Fruit fly (Drosophila melanogaster) ovary, adult (tissue): Measurements from ENCODE around the gene Cpr65Ay.
"Not testable (repeated sequence)": the region's sequence is repeated elsewhere in the genome, so short reads cannot be mapped to it uniquely, and the experiment has no call there.

ENCODE experiments used
- CG17801 ChIP-seq: fragments of 200-800 bp; optimal IDR thresholded peaks from 2 replicates; lab custom pipeline; 2019; ENCODE audit warnings: missing biosample characterization, mild to moderate bottlenecking, missing genetic modification characterization, moderate library complexity; ENCODE audit not compliant: partially characterized antibody

Cpr65Ay gene

DNA sequence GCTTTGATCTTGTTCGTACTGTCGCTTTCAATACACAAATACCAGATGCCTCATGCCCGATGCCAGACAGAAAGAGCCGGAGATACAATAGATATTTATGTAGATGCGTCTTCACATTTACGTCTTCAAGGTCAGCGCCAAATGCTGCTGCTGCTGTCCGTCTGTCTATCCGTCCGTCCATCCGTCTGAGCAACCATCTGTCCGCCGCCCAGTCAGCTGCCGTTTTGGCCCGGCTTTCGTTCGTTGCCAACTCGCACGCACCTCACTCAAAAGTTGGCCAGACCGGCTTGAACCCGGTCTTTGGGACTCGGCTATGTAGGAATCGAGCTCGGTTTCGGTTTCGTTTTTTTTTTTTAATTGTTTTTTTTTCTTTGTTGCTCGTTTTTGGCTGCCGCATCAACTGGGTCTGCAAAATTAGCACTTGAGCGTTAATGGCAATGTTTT is 3.5 kb downstream of the Cpr65Ay start:
- TF ChIP-seq CG17801 (GFP tag; lab: Kevin White, UChicago), result no peak

DNA sequence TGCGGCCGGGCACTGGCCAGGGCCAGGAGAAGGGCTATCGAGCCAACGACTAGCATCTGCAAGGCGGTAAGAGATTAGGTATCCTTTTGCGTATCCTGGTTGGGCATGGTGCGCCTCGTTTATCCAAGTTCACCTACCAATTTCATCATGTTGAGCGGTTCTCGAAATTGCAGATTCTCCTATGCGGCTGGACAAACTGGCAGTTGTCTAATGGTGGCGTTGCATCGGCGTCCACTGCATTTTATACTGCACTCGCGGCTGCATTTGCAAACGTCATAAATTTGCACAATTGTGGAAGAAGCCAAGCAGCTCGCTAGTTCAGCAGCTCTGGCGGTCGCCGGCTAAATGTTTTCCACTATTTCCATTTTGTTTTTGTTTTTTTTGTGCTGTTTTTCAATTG is 5.9 kb downstream of the Cpr65Ay start, which contains the start of gene Acp65Aa:
Acp65Aa (minus strand) TSS at position 215 of the 400 bp plus-strand sequence.
- TF ChIP-seq CG17801 (GFP tag; lab: Kevin White, UChicago), result no peak

DNA sequence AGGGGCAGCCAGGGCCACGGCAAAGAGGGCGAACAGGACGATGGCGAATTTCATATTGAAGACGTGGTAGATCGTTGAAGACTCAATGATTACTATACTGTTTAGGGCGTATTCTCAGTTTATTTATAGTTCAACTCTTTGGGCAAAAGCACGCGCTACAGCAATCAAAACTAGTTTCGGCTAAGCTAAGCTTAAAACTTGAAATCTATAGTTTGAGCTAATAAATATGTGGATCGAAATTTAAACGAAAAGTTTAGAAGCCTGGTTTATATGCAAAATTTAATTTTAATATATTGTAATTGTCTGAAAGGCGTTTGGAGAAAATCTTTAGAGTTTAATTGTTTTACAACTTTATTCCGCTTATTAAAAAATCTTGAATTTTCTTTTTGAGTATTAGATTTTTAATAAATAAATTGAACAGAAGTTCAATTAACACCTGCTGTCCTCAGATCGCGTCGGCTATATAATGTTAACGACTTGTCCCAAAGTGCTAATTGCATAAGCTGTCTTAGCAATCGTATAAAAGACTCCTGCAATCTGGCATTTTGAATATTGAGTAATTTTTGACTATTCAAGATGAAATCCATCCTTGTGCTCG is 7.6 kb downstream of the Cpr65Ay start, which contains the start of the genes Cpr65Ax2 and Lcp65Aa:
Cpr65Ax2 (minus strand) TSS at position 101 of the 598 bp plus-strand sequence.
Lcp65Aa (plus strand) TSS at position 548 of the 598 bp plus-strand sequence.
- not testable (repeated sequence) for TF ChIP-seq CG17801 (GFP tag; lab: Kevin White, UChicago)

DNA sequence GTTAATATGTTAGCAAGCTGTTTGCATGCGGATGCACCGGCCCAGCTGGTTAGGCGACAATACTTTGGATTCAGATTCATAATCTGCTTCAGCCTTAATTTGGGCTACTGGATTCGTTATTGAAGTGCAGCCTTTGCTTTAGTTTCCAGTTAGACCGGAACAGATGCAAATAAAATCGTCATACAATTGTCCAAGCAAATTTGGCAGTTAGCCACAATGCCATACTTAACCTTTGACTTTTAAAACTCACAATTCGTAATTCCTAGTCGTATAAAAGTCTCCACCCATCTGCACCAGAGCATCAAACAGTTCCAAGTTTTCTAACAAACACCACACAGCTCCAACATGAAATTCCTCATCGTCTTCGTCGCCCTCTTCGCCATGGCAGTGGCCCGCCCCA is 9.2 kb downstream of the Cpr65Ay start, which contains the start of gene Lcp65Ab1:
Lcp65Ab1 (plus strand) TSS at position 301 of the 400 bp plus-strand sequence.
- TF ChIP-seq CG17801 (GFP tag; lab: Kevin White, UChicago), result not testable (repeated sequence)

DNA sequence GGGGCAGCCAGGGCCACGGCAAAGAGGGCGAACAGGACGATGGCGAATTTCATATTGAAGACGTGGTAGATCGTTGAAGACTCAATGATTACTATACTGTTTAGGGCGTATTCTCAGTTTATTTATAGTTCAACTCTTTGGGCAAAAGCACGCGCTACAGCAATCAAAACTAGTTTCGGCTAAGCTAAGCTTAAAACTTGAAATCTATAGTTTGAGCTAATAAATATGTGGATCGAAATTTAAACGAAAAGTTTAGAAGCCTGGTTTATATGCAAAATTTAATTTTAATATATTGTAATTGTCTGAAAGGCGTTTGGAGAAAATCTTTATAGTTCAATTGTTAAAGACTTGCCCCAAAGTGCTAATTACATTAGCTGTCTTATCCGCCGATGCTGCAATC is 10.5 kb downstream of the Cpr65Ay start, which contains the start of gene Cpr65Ax1:
Cpr65Ax1 (minus strand) TSS at position 101 of the 400 bp plus-strand sequence.
- TF ChIP-seq CG17801 (GFP tag; lab: Kevin White, UChicago), result not testable (repeated sequence)

DNA sequence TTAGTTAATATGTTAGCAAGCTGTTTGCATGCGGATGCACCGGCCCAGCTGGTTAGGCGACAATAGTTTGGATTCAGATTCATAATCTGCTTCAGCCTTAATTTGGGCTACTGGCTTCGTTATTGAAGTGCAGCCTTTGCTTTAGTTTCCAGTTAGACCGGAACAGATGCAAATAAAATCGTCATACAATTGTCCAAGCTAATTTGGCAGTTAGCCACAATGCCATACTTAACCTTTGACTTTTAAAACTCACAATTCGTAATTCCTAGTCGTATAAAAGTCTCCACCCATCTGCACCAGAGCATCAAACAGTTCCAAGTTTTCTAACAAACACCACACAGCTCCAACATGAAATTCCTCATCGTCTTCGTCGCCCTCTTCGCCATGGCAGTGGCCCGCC is 12.1 kb downstream of the Cpr65Ay start, which contains the start of gene Lcp65Ab2:
Lcp65Ab2 (plus strand) TSS at position 301 of the 400 bp plus-strand sequence.
- not testable (repeated sequence) for TF ChIP-seq CG17801 (GFP tag; lab: Kevin White, UChicago)

DNA sequence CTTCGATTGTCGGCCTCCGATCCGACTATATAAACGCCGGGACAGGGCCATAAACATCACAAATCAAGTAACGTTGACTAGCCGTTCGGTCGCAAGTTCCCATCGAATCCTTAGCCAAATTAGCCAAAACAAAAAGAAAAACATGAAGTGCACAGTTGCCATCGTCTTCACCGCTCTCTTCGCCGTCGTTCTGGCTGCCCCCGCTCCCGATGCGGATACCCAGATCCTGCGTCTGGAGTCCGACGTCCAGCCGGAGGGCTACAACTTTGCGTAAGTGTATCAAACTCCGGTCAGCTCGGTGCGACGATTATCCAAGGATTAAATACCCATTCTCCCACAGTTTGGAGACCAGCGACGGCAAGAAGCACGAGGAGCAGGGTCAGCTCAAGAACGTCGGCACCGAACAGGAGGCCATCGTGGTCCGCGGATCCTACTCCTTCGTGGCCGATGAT is 13.6 kb downstream of the Cpr65Ay start, which contains the start of gene Lcp65Ac:
Lcp65Ac (plus strand) TSS at position 51 of the 452 bp plus-strand sequence.
- no peak for TF ChIP-seq CG17801 (GFP tag; lab: Kevin White, UChicago)

DNA sequence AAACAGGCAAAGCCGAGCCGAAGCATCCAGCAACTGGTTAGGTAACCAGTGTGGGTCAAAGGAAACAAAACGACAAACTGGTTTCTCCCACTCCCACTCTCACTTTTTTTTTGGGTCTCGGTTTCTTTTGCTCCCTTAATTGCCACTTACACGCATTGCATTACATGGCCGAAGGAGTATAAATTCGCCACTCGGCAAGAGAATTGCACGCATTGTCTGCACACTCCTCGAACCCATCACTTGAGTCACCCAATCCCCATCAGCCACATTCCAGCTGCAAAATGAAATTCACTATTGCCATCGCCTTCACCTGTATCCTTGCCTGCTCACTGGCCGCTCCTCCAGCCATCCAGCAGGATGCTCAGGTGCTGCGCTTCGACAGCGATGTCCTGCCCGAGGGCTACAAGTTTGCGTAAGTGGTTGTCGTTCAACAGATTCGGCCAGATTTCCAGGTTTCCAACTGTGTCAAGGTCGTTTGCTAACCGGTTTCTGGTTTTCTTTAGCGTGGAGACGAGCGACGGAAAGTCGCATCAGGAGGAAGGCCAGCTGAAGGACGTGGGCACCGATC is 15.2 kb downstream of the Cpr65Ay start, which contains the start of gene Lcp65Ad:
Lcp65Ad (plus strand) TSS at position 208 of the 568 bp plus-strand sequence.
- no peak for TF ChIP-seq CG17801 (GFP tag; lab: Kevin White, UChicago)

DNA sequence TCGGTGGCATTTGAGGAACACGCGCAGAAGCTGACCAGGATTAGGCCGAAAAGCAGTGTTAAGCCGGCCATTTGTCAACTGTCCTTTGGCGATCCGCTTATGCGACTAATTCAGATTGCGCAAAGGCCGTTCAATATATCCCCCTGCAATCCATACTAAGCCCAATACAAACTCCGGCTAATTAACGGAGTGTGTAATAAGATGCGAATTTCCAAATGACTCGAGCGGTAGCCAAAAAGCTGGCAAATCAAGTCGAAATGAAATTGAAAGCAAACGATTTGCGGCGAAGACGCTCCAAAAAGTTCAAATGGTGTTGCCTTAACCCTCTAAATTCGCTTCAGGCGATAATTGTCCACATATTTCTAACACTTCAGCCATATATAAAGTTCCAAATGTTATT is 16.1 kb downstream of the Cpr65Ay start, which contains the start of gene Cpr65Aw:
Cpr65Aw (minus strand) TSS at position 101 of the 400 bp plus-strand sequence.
- no peak for TF ChIP-seq CG17801 (GFP tag; lab: Kevin White, UChicago)

DNA sequence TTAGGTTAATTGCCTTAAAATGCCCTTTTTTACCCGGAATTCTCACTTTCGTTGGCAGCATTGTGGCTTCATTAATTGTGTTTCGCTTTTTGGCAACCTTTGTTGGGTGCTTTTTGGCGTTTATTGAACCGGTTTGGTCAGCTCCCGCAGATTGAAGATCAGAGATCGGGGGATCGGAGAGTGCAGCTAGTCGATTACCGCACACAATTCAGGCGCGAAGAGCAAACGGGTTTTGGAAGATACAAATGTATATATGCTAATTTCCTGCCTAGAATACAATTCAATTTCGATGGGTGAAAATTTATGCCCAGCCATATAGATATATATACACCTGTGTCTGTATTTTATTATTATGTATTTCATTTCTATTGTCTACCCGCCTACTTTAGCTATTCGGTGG is 16.9 kb downstream of the Cpr65Ay start:
- TF ChIP-seq CG17801 (GFP tag; lab: Kevin White, UChicago), result no peak

DNA sequence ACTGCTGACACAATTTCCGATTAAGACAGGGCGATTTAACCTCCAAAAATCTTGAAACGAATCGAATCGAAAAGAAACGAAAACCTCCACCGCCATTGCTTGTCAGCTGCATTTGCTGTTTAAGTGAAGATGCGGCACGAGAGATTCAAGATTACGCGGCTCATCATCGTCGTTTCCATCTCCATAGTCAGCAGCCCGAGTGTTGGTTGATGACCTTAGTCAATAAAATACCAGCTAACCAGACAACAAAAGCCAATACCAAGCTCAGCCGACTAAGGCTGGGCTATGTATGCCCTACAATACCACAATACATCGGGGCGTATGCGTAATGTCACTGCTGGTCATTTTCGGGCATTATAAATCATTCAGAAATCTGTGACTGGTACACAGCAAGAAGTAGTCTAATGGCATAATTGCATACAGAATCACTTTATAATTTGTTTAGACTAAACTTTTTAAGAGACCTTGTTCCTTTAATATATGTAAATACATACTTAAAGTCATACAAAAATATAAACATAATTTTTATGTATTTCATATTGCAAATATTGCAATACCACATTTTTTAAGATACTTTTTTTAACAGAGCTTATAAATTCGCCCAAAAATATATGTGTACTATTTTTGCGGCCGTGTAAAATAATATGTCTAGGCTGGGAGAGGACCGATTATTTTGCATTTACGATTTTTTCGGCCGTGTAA is 17.5 kb downstream of the Cpr65Ay start:
- no peak for TF ChIP-seq CG17801 (GFP tag; lab: Kevin White, UChicago)

DNA sequence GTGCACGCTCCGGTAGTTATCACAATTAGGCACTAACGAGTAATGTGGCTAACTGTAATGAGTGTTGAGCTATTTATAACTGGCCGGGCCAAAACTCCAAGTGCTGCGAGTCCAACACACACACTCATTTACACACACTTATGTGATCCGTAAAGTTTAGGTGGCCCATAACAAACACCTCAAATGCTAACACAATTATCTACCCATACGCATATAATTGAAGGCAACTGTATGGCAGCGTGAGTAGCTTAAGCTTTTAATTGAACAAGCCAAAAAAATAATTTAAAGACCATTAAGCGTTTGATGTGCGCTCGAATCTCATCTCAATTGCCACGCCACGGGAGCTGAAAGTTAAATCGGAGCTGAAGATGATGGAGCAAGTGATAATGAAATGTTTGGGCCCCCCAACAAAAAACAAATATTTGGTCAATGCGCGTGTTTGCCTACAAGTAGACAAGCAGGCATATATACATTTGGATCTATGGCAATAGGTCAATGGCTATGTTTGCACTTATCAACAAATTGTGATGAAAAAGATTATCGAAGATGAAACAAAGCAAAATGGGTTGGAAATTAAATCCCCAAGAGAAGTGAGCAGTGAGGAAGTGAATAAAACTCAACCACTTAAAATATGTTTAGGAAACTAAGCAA is 18.4 kb downstream of the Cpr65Ay start, which contains the start of gene Cpr65Av:
Cpr65Av (minus strand) TSS at position 51 of the 651 bp plus-strand sequence.
- no peak for TF ChIP-seq CG17801 (GFP tag; lab: Kevin White, UChicago)

DNA sequence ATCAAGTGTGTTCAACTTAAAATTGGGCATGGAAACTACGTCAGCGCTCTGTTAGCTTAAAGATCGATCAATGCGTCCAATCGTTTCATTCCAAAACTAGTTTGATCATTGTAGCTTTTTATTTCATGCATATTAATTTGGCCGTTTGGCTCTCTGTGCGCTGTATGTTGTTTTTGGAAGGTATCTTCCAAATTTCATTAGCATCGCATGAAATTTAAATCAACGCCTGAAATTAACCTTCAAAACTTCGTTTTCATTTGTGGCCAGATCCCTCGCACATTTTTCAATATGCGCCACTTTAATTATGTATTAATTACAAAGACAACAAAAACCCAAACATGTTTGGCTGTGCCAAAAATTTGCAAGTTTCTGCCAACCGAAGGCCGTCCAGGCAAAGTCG is 19.8 kb downstream of the Cpr65Ay start:
- no peak for TF ChIP-seq CG17801 (GFP tag; lab: Kevin White, UChicago)

DNA sequence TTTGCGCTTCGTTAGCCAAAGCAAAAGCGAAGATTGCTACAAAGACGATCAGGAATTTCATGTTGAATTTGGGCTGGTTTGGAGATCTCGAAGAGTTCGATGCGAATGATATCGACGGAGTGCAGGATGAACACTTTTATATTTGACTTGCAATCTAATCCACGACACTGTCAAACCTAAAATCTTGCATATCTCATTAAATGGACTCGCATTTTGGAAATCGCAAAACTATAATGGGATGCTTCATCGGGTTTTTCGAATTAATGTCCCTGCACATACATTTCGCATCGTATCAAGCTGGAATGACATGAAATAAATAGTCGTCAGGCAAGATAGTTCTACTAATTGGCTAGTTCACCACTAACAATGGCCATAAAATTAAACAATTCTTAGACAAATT is 20.4 kb downstream of the Cpr65Ay start, which contains the start of gene Lcp65Ae:
Lcp65Ae (minus strand) TSS at position 101 of the 400 bp plus-strand sequence.
- TF ChIP-seq CG17801 (GFP tag; lab: Kevin White, UChicago), result no peak
